Worm (Caenorhabditis elegans): ENCODE results near the gene hlh-3.

DNA sequence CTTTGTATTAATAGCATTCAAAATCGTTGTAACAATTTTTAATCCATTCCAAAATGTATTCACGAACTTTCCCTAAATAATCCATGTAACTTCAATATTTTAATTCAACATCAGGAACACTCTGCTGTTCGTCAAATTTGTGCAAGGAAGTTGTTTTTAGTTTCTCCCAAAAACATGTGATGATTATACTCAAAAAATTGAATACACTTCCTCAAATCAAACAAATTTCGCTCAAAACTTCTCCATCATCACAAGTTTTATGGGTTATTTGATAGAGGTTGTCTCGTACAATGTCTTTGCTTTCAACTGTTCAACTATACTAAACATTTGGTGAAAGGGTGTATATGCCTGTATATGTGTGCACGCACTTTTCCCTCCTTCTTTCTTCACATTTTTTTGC is 38.6 kb downstream of the hlh-3 start:
- TF ChIP-seq nhr-12 (tag; optimal IDR thresholded peaks at IDR 0.05) (no peak), nhr-28 (tag; optimal IDR thresholded peaks at IDR 0.05) (no peak), mls-2 (tag; optimal IDR thresholded peaks at IDR 0.05) (no peak), elt-3 (tag; optimal IDR thresholded peaks at IDR 0.05) (no peak), ztf-11 (tag; optimal IDR thresholded peaks at IDR 0.05) (no peak), snpc-4 (tag; optimal IDR thresholded peaks at IDR 0.05) (no peak), ces-1 (GFP tag; optimal IDR thresholded peaks at IDR 0.05) (no peak), M03D4.4 (tag; optimal IDR thresholded peaks at IDR 0.05) (no peak), unc-39 (tag; optimal IDR thresholded peaks at IDR 0.05) (no peak), zip-8 (tag; optimal IDR thresholded peaks at IDR 0.05) (no peak), pha-4 (tag; optimal IDR thresholded peaks at IDR 0.05) (no peak), sem-2 (GFP tag; optimal IDR thresholded peaks at IDR 0.05) (no peak), nhr-237 (tag; optimal IDR thresholded peaks at IDR 0.05) (no peak)
